Worm (Caenorhabditis elegans) whole organism, L3 larva: ENCODE measurements around the gene nhr-34.

ENCODE experiments used
- ama-1 ChIP-seq: fragments of 150-350 bp; optimal IDR thresholded peaks from 2 replicates; lab custom pipeline; 2018
- nhr-237 ChIP-seq: fragments of 150-350 bp; optimal IDR thresholded peaks from 2 replicates; lab custom pipeline; 2014; ENCODE audit warnings: missing biosample characterization, missing genetic modification characterization
- tbx-2 ChIP-seq: sonication (generic microtip); optimal IDR thresholded peaks from 2 replicates; lab custom pipeline; 2016; ENCODE audit warnings: mild to moderate bottlenecking, missing genetic modification characterization, missing compliant biosample characterization

ce11 chrIV:9648682-9649081 lies 26.8 kb downstream of the nhr-34 start, which contains the start of gene srm-3:
- TF ChIP-seq tbx-2 (tag; lab: Kevin White, UChicago), result no peak
- TF ChIP-seq ama-1 (lab: Kevin White, UChicago), result no peak
- TF ChIP-seq nhr-237 (tag; lab: Kevin White, UChicago), result no peak
